Fruit fly (Drosophila melanogaster): ENCODE data around the gene CG4375.

CG4375 gene

DNA sequence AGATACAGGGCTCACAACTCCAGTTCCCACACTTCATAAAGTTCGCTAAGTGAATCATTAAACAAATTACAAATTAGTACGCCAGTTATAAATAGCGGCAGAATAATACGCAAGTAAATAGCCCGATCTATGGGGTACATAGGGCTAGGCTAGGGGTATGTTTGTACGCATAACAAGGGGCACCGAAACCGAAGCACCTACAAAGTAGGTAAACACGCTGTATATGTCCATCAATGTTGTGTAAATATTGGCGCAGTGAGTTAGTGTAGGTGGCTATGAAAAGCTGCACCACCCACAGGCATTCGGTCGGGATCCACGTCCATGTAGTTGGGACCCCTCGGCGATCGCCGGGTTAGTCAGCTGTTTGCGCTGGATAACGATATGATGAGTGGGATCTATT lies 45.5 kb upstream of the CG4375 start (continued):
- TF ChIP-seq zf30C (GFP tag; optimal IDR thresholded peaks at IDR 0.05), result no peak
- peak; percentile 91 for TF ChIP-seq ERR (GFP tag; optimal IDR thresholded peaks at IDR 0.05)
- peak; percentile 94 for TF ChIP-seq Hey (tag; optimal IDR thresholded peaks at IDR 0.05)
- no peak for TF ChIP-seq knrl (GFP tag; IDR thresholded peaks at IDR 0.05; ENCODE audit: partially characterized antibody)
- no peak for TF ChIP-seq CG8765 (GFP tag; IDR thresholded peaks at IDR 0.05)
- peak; percentile 97 for TF ChIP-seq lab (GFP tag; optimal IDR thresholded peaks at IDR 0.05)
- no peak for TF ChIP-seq CG1832 (GFP tag; optimal IDR thresholded peaks at IDR 0.05)
- TF ChIP-seq CG31388 (GFP tag; optimal IDR thresholded peaks at IDR 0.05), result peak; percentile 75
- no peak for TF ChIP-seq chinmo (GFP tag; IDR thresholded peaks at IDR 0.05; ENCODE audit: partially characterized antibody)
- peak; percentile 91 for TF ChIP-seq crc (GFP tag; optimal IDR thresholded peaks at IDR 0.05)
- TF ChIP-seq CG10431 (GFP tag; optimal IDR thresholded peaks at IDR 0.05), result peak; percentile 96
- peak; percentile 93 for TF ChIP-seq so (GFP tag; IDR thresholded peaks at IDR 0.05)
- TF ChIP-seq kah (GFP tag; optimal IDR thresholded peaks at IDR 0.05), result peak; percentile 83
- peak; percentile 81 for TF ChIP-seq CG2116 (GFP tag; optimal IDR thresholded peaks at IDR 0.05)
- TF ChIP-seq Opbp (GFP tag; IDR thresholded peaks at IDR 0.05; ENCODE audit: partially characterized antibody), result no peak
- TF ChIP-seq sr (GFP tag; IDR thresholded peaks at IDR 0.05), result peak; percentile 94
- peak; percentile 98 for TF ChIP-seq CG12236 (GFP tag; optimal IDR thresholded peaks at IDR 0.05)
- peak; percentile 81 for TF ChIP-seq CG8388 (GFP tag; optimal IDR thresholded peaks at IDR 0.05)
- TF ChIP-seq Mad (GFP tag; optimal IDR thresholded peaks at IDR 0.05), result peak; percentile 94
- peak; percentile 95 for TF ChIP-seq zfh1 (GFP tag; IDR thresholded peaks at IDR 0.05)
- TF ChIP-seq pros (GFP tag; optimal IDR thresholded peaks at IDR 0.05), result peak; percentile 5
- peak; percentile 82 for TF ChIP-seq danr (GFP tag; IDR thresholded peaks at IDR 0.05)
- TF ChIP-seq NfI (GFP tag; optimal IDR thresholded peaks at IDR 0.05), result peak; percentile 80
- TF ChIP-seq dmrt99B (tag; optimal IDR thresholded peaks at IDR 0.05), result peak; percentile 86
- peak; percentile 70 for TF ChIP-seq CG17612 (GFP tag; IDR thresholded peaks at IDR 0.05)
- peak; percentile 90 for TF ChIP-seq Fer3 (tag; optimal IDR thresholded peaks at IDR 0.05)
- peak; percentile 74 for TF ChIP-seq CG30403 (GFP tag; optimal IDR thresholded peaks at IDR 0.05)
- TF ChIP-seq CG15696 (tag; optimal IDR thresholded peaks at IDR 0.05), result peak; percentile 94
- TF ChIP-seq caup (GFP tag; optimal IDR thresholded peaks at IDR 0.05; ENCODE audit: severe bottlenecking), result peak; percentile 97
- TF ChIP-seq CG11695 (GFP tag; IDR thresholded peaks at IDR 0.05), result peak; percentile 93
- TF ChIP-seq YL-1 (GFP tag; optimal IDR thresholded peaks at IDR 0.05), result peak; percentile 97
- TF ChIP-seq CG12219 (GFP tag; optimal IDR thresholded peaks at IDR 0.05), result peak; percentile 93
- TF ChIP-seq insv (GFP tag; optimal IDR thresholded peaks at IDR 0.05), result peak; percentile 54 to 72
- peak; percentile 70 for TF ChIP-seq Hand (GFP tag; optimal IDR thresholded peaks at IDR 0.05)
- peak; percentile 86 for TF ChIP-seq CG8281 (tag; optimal IDR thresholded peaks at IDR 0.05)
- peak; percentile 82 for TF ChIP-seq CG17385 (GFP tag; optimal IDR thresholded peaks at IDR 0.05)
- TF ChIP-seq Taf1 (GFP tag; IDR thresholded peaks at IDR 0.05), result peak; percentile 80
- TF ChIP-seq Deaf1 (tag; optimal IDR thresholded peaks at IDR 0.05), result peak; percentile 50
- TF ChIP-seq seq (GFP tag; IDR thresholded peaks at IDR 0.05), result peak; percentile 93
- TF ChIP-seq CG2199 (GFP tag; IDR thresholded peaks at IDR 0.05), result peak; percentile 83; the same call in 1 of the 3 replicates
- peak; percentile 89 for TF ChIP-seq CG4282 (GFP tag; optimal IDR thresholded peaks at IDR 0.05)
- TF ChIP-seq lbe (GFP tag; optimal IDR thresholded peaks at IDR 0.05), result peak; percentile 46
- TF ChIP-seq CG10543 (GFP tag; optimal IDR thresholded peaks at IDR 0.05), result peak; percentile 95
- peak; percentile 80 for TF ChIP-seq CG11085 (GFP tag; IDR thresholded peaks at IDR 0.05)
- peak; percentile 95 for TF ChIP-seq gsb-n (tag; optimal IDR thresholded peaks at IDR 0.05)
- TF ChIP-seq nerfin-2 (GFP tag; IDR thresholded peaks at IDR 0.05; ENCODE audit: partially characterized antibody), result no peak
- peak; percentile 91 for TF ChIP-seq CG7556 (GFP tag; optimal IDR thresholded peaks at IDR 0.05)
- peak; percentile 94 for TF ChIP-seq Sox100B (GFP tag; optimal IDR thresholded peaks at IDR 0.05)
- TF ChIP-seq CG1233 (GFP tag; optimal IDR thresholded peaks at IDR 0.05), result peak; percentile 97
- TF ChIP-seq zen2 (GFP tag; IDR thresholded peaks at IDR 0.05; ENCODE audit: partially characterized antibody), result no peak

Data from whole organism, embryonic.